Worm (Caenorhabditis elegans): Measurements from ENCODE around the gene gba-3.

DNA sequence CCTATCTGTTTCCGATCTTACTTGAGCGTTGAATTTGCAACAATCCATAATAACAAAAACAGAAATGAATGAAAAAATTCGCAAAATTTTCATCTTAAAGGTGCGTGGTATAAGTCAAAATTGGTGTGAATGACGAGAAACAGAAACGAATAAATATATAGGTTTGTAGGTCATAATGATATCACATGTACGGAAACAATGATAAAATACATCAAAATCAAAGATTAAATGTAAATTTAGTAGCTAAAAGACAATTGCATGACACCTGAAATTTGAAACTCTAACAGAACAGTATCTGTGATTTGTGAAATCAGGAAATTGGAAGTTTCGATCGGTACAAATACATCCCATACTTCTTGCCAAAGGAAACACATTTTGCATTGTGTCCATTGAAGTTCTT is 2.1 kb downstream of the gba-3 start, which contains the start of gene F11E6.9:
- TF ChIP-seq unc-62 (GFP tag; optimal IDR thresholded peaks at IDR 0.05) (no peak), snpc-4 (tag; optimal IDR thresholded peaks at IDR 0.05) (no peak), skn-1 (tag; optimal IDR thresholded peaks at IDR 0.05) (no peak), lsy-2 (tag; optimal IDR thresholded peaks at IDR 0.05) (no peak), aly-2 (tag; optimal IDR thresholded peaks at IDR 0.05) (no peak)

All from whole organism, L2 larva.